Worm (Caenorhabditis elegans) whole organism, L4 larva: ENCODE measurements around the gene ugt-24.
A peak's percentile ranks its signal among the peaks of the same experiment; 100 is the strongest.

Source experiments
- D1046.2 ChIP-seq: fragments of 200-800 bp; sonication (Bioruptor generic); IDR thresholded peaks from 2 replicates; pipeline ENCODE4 v1.3.6; 2022; ENCODE audit warnings: missing genetic modification characterization, missing compliant biosample characterization
- F10B5.3 ChIP-seq: sonication (generic microtip); optimal IDR thresholded peaks from 2 replicates; lab custom pipeline; 2016; ENCODE audit warnings: mild to moderate bottlenecking, missing genetic modification characterization, missing compliant biosample characterization
- F37D6.2 ChIP-seq: sonication (generic microtip); optimal IDR thresholded peaks from 2 replicates; lab custom pipeline; 2016; ENCODE audit warnings: mild to moderate bottlenecking, missing genetic modification characterization, missing compliant biosample characterization
- R02D3.7 ChIP-seq: fragments of 150-350 bp; sonication (generic microtip); optimal IDR thresholded peaks from 3 replicates; lab custom pipeline; 2014; ENCODE audit warnings: missing biosample characterization, missing genetic modification characterization
- T20F7.1 ChIP-seq: fragments of 200-800 bp; sonication (Bioruptor generic); optimal IDR thresholded peaks from 2 replicates; lab custom pipeline; 2018; ENCODE audit warnings: mild to moderate bottlenecking, missing genetic modification characterization, missing compliant biosample characterization
- Y105C5A.15 ChIP-seq: fragments of 200-800 bp; sonication (Bioruptor generic); IDR thresholded peaks from 2 replicates; pipeline ENCODE4 v1.3.6; 2022; ENCODE audit warnings: missing genetic modification characterization, missing compliant biosample characterization
- aha-1 ChIP-seq: fragments of 150-350 bp; peaks from one replicate; lab custom pipeline; 2014; ENCODE audit warnings: missing biosample characterization, missing genetic modification characterization
- aly-2 ChIP-seq: sonication (generic microtip); optimal IDR thresholded peaks from 2 replicates; lab custom pipeline; 2018; ENCODE audit warnings: missing biosample characterization, missing genetic modification characterization
- arid-1 ChIP-seq: fragments of 200-800 bp; sonication (Bioruptor generic); conservative IDR thresholded peaks from 2 replicates; pipeline ENCODE4 v1.3.6; 2022; ENCODE audit warnings: missing genetic modification reagents, missing genetic modification characterization, missing compliant biosample characterization
- attf-4 ChIP-seq: sonication (generic microtip); optimal IDR thresholded peaks from 3 replicates; lab custom pipeline; 2017; ENCODE audit warnings: missing biosample characterization, missing genetic modification characterization
- ceh-32 ChIP-seq: sonication (generic microtip); optimal IDR thresholded peaks from 2 replicates; lab custom pipeline; 2016; ENCODE audit warnings: mild to moderate bottlenecking, missing genetic modification characterization, missing compliant biosample characterization; ENCODE audit not compliant: poor library complexity
- ceh-44 ChIP-seq: fragments of 200-800 bp; sonication (Bioruptor generic); IDR thresholded peaks from 2 replicates; pipeline ENCODE4 v1.3.6; 2022; ENCODE audit warnings: missing genetic modification reagents, missing genetic modification characterization, missing compliant biosample characterization
- ceh-82 ChIP-seq: sonication (generic microtip); optimal IDR thresholded peaks from 2 replicates; lab custom pipeline; 2017; ENCODE audit warnings: missing biosample characterization, missing genetic modification characterization
- cey-2 ChIP-seq: sonication (generic microtip); optimal IDR thresholded peaks from 3 replicates; lab custom pipeline; 2017; ENCODE audit warnings: missing genetic modification characterization, mild to moderate bottlenecking, missing compliant biosample characterization, antibody characterized with exemption, borderline replicate concordance; ENCODE audit not compliant: insufficient read depth
- daf-12 ChIP-seq: fragments of 150-350 bp; optimal IDR thresholded peaks from 2 replicates; lab custom pipeline; 2014; ENCODE audit warnings: missing biosample characterization, missing genetic modification reagents, missing genetic modification characterization
- daf-16 ChIP-seq, 3 experiments: sonication (generic microtip); optimal IDR thresholded peaks; 2 replicates each; lab custom pipeline; 2016 to 2017; ENCODE audit warnings: missing genetic modification characterization in 3 of 3, missing genetic modification reagents in 3 of 3, mild to moderate bottlenecking in 2 of 3, missing compliant biosample characterization in 2 of 3, missing biosample characterization in 1 of 3, moderate library complexity in 1 of 3
- daf-8 ChIP-seq: fragments of 200-800 bp; sonication (Bioruptor generic); IDR thresholded peaks from 2 replicates; pipeline ENCODE4 v1.3.6; 2022; ENCODE audit warnings: missing genetic modification characterization, missing compliant biosample characterization
- dmd-6 ChIP-seq: fragments of 200-800 bp; sonication (Bioruptor generic); IDR thresholded peaks from 2 replicates; pipeline ENCODE4 v1.3.6; 2022; ENCODE audit warnings: missing genetic modification reagents, missing genetic modification characterization, missing compliant biosample characterization
- dpl-1 ChIP-seq: fragments of 150-350 bp; optimal IDR thresholded peaks from 2 replicates; lab custom pipeline; 2014; ENCODE audit warnings: missing biosample characterization, missing genetic modification reagents, missing genetic modification characterization
- dve-1 ChIP-seq: sonication (generic microtip); optimal IDR thresholded peaks from 2 replicates; lab custom pipeline; 2017; ENCODE audit warnings: antibody characterized with exemption, mild to moderate bottlenecking, missing genetic modification characterization, missing compliant biosample characterization; ENCODE audit not compliant: insufficient read depth
- egl-43 ChIP-seq: fragments of 200-800 bp; sonication (Bioruptor generic); IDR thresholded peaks from 2 replicates; pipeline ENCODE4 v1.3.6; 2022; ENCODE audit warnings: missing genetic modification reagents, missing genetic modification characterization, missing compliant biosample characterization
- gei-8 ChIP-seq: fragments of 200-800 bp; sonication (Bioruptor generic); optimal IDR thresholded peaks from 2 replicates; lab custom pipeline; 2018; ENCODE audit warnings: mild to moderate bottlenecking, missing genetic modification characterization, missing compliant biosample characterization
- hlh-11 ChIP-seq: fragments of 200-800 bp; sonication (Bioruptor generic); optimal IDR thresholded peaks from 2 replicates; lab custom pipeline; 2018; ENCODE audit warnings: mild to moderate bottlenecking, missing genetic modification characterization, missing compliant biosample characterization
- hlh-30 ChIP-seq: sonication (generic microtip); optimal IDR thresholded peaks from 2 replicates; lab custom pipeline; 2017; ENCODE audit warnings: antibody characterized with exemption, mild to moderate bottlenecking, missing genetic modification characterization, missing compliant biosample characterization; ENCODE audit not compliant: insufficient read depth
- hmg-1.1 ChIP-seq: fragments of 200-800 bp; sonication (Bioruptor generic); IDR thresholded peaks from 2 replicates; pipeline ENCODE4 v1.3.6; 2022; ENCODE audit warnings: missing genetic modification reagents, missing genetic modification characterization, missing compliant biosample characterization
- jun-1 ChIP-seq: fragments of 150-350 bp; optimal IDR thresholded peaks from 2 replicates; lab custom pipeline; 2014; ENCODE audit warnings: missing biosample characterization, missing genetic modification reagents, missing genetic modification characterization
- lim-7 ChIP-seq: fragments of 200-800 bp; sonication (Bioruptor generic); IDR thresholded peaks from 2 replicates; pipeline ENCODE4 v1.3.6; 2022; ENCODE audit warnings: missing genetic modification characterization, missing compliant biosample characterization
- lin-39 ChIP-seq: fragments of 150-350 bp; optimal IDR thresholded peaks from 2 replicates; lab custom pipeline; 2014; ENCODE audit warnings: missing biosample characterization, missing genetic modification reagents, missing genetic modification characterization
- madf-5 ChIP-seq, 2 experiments: fragments of 200-800 bp; sonication (Bioruptor generic); IDR thresholded peaks; 2 replicates each; pipeline ENCODE4 v1.3.6; 2022; ENCODE audit warnings: missing compliant biosample characterization in 2 of 2, missing genetic modification characterization in 2 of 2
- mdl-1 ChIP-seq, 2 experiments: fragments of 150-350 bp in 1 of 2; sonication (generic microtip) in 1 of 2; optimal IDR thresholded peaks; 2 replicates each; lab custom pipeline; 2014 to 2017; ENCODE audit warnings: missing biosample characterization in 2 of 2, missing genetic modification characterization in 2 of 2
- mep-1 ChIP-seq: fragments of 150-350 bp; sonication (generic microtip); optimal IDR thresholded peaks from 3 replicates; lab custom pipeline; 2014; ENCODE audit warnings: missing biosample characterization, missing genetic modification characterization
- nhr-10 ChIP-seq: fragments of 150-350 bp; optimal IDR thresholded peaks from 2 replicates; lab custom pipeline; 2014; ENCODE audit warnings: missing biosample characterization, missing genetic modification characterization
- nhr-237 ChIP-seq: sonication (generic microtip); optimal IDR thresholded peaks from 2 replicates; lab custom pipeline; 2017; ENCODE audit warnings: missing biosample characterization, missing genetic modification characterization
- nhr-28 ChIP-seq: fragments of 150-350 bp; optimal IDR thresholded peaks from 2 replicates; lab custom pipeline; 2014; ENCODE audit warnings: missing biosample characterization, missing genetic modification characterization
- nhr-48 ChIP-seq: sonication (generic microtip); optimal IDR thresholded peaks from 2 replicates; lab custom pipeline; 2016; ENCODE audit warnings: mild to moderate bottlenecking, missing genetic modification characterization, missing compliant biosample characterization
- nhr-77 ChIP-seq: fragments of 150-350 bp; optimal IDR thresholded peaks from 2 replicates; lab custom pipeline; 2014; ENCODE audit warnings: missing biosample characterization, missing genetic modification characterization
- pha-4 ChIP-seq, 2 experiments: fragments of 150-350 bp in 1 of 2; fragments of 200-800 bp in 1 of 2; sonication (Bioruptor generic) in 1 of 2; IDR thresholded peaks in 1 of 2; optimal IDR thresholded peaks in 1 of 2; 2 replicates each; pipeline versions ENCODE4 v1.3.6 to Lab custom; 2014 to 2022; ENCODE audit warnings: missing genetic modification characterization in 2 of 2, missing genetic modification reagents in 2 of 2, missing biosample characterization in 1 of 2, missing compliant biosample characterization in 1 of 2
- php-3 ChIP-seq: fragments of 200-800 bp; sonication (Bioruptor generic); IDR thresholded peaks from 2 replicates; pipeline ENCODE4 v1.3.6; 2022; ENCODE audit warnings: missing genetic modification reagents, missing genetic modification characterization, missing compliant biosample characterization
- pqm-1 ChIP-seq: sonication (generic microtip); optimal IDR thresholded peaks from 2 replicates; lab custom pipeline; 2017; ENCODE audit warnings: missing biosample characterization, missing genetic modification characterization
- set-16 ChIP-seq: fragments of 200-800 bp; sonication (Bioruptor generic); IDR thresholded peaks from 2 replicates; pipeline ENCODE4 v1.3.6; 2022; ENCODE audit warnings: missing genetic modification reagents, missing genetic modification characterization, missing compliant biosample characterization
- tra-1 ChIP-seq: fragments of 200-800 bp; sonication (Bioruptor generic); IDR thresholded peaks from 2 replicates; pipeline ENCODE4 v1.3.6; 2022; ENCODE audit warnings: missing genetic modification reagents, missing genetic modification characterization, missing compliant biosample characterization
- unc-130 ChIP-seq: sonication (generic microtip); optimal IDR thresholded peaks from 2 replicates; lab custom pipeline; 2016; ENCODE audit warnings: missing genetic modification reagents, missing genetic modification characterization, missing compliant biosample characterization
- unc-39 ChIP-seq: sonication (generic microtip); optimal IDR thresholded peaks from 2 replicates; lab custom pipeline; 2017; ENCODE audit warnings: missing biosample characterization, missing genetic modification characterization
- zip-11 ChIP-seq: fragments of 200-800 bp; sonication (Bioruptor generic); IDR thresholded peaks from 2 replicates; pipeline ENCODE4 v1.3.6; 2022; ENCODE audit warnings: missing genetic modification characterization, missing compliant biosample characterization

ugt-24 gene

ce11 chrIV:6210574-6210973, at the start of gene ugt-24, which contains the start of gene C49A9.6:
Gene ugt-24 (minus strand): TSS chrIV:6210720.
Gene C49A9.6 (plus strand): TSS chrIV:6210936.
- TF ChIP-seq Y105C5A.15 (GFP tag; lab: Robert Waterston, UW), result no peak
- TF ChIP-seq daf-8 (GFP tag; lab: Robert Waterston, UW), result no peak
- TF ChIP-seq attf-4 (tag; lab: Kevin White, UChicago), result no peak
- TF ChIP-seq hlh-30 (tag; lab: Kevin White, UChicago), result peak; percentile 32
- no peak for TF ChIP-seq mdl-1 (tag; optimal IDR thresholded peaks at IDR 0.05; lab: Kevin White, UChicago)
- TF ChIP-seq hmg-1.1 (GFP tag; lab: Robert Waterston, UW), result no peak
- no peak for TF ChIP-seq unc-130 (GFP tag; lab: Kevin White, UChicago)
- TF ChIP-seq dve-1 (tag; lab: Kevin White, UChicago), result peak; percentile 64
- no peak for TF ChIP-seq tra-1 (GFP tag; lab: Robert Waterston, UW)
- TF ChIP-seq egl-43, result no peak
- TF ChIP-seq F37D6.2 (tag; lab: Kevin White, UChicago), result no peak
- TF ChIP-seq hlh-11 (tag; lab: Kevin White, UChicago), result peak; percentile 52
- TF ChIP-seq dpl-1 (GFP tag; lab: Kevin White, UChicago), result no peak
- no peak for TF ChIP-seq unc-39 (tag; lab: Kevin White, UChicago)
- no peak for TF ChIP-seq lim-7 (GFP tag; lab: Robert Waterston, UW)
- peak; percentile 36 for TF ChIP-seq nhr-28
- TF ChIP-seq nhr-237, result no peak
- TF ChIP-seq cey-2, result no peak
- no peak for TF ChIP-seq madf-5 (GFP tag; IDR thresholded peaks at IDR 0.05; lab: Robert Waterston, UW)
- no peak for TF ChIP-seq lin-39 (tag; lab: Kevin White, UChicago)
- no peak for TF ChIP-seq daf-12 (tag; lab: Kevin White, UChicago)
- TF ChIP-seq dmd-6 (GFP tag; lab: Robert Waterston, UW), result peak; percentile 22; the same call in 1 of the 2 replicates
- TF ChIP-seq arid-1, result no peak
- peak; percentile 78 for TF ChIP-seq pqm-1 (tag; lab: Kevin White, UChicago)
- TF ChIP-seq nhr-48 (tag; lab: Kevin White, UChicago), result no peak
- TF ChIP-seq R02D3.7 (tag; lab: Kevin White, UChicago), result no peak
- TF ChIP-seq php-3 (GFP tag; lab: Robert Waterston, UW), result 0 out of 2 replicates have a peak, but pooled peaks have one; percentile 28
- no peak for TF ChIP-seq D1046.2 (GFP tag; lab: Robert Waterston, UW)
- TF ChIP-seq ceh-82 (tag; lab: Kevin White, UChicago), result no peak
- TF ChIP-seq ceh-44, result no peak
- TF ChIP-seq aly-2 (tag; lab: Kevin White, UChicago), result no peak
- TF ChIP-seq zip-11 (GFP tag; lab: Robert Waterston, UW), result no peak
- TF ChIP-seq aha-1, result no peak
- no peak for TF ChIP-seq T20F7.1 (GFP tag; lab: Kevin White, UChicago)
- no peak for TF ChIP-seq set-16
- no peak for TF ChIP-seq jun-1 (tag; lab: Kevin White, UChicago)
- TF ChIP-seq nhr-10 (tag; lab: Kevin White, UChicago), result no peak
- TF ChIP-seq nhr-77, result peak; percentile 11
- TF ChIP-seq ceh-32 (tag; lab: Kevin White, UChicago), result no peak
- no peak for TF ChIP-seq pha-4 (GFP tag; IDR thresholded peaks at IDR 0.05; lab: Robert Waterston, UW)
- TF ChIP-seq pha-4 (tag; optimal IDR thresholded peaks at IDR 0.05; lab: Kevin White, UChicago), result no peak
- no peak for TF ChIP-seq F10B5.3 (tag; lab: Kevin White, UChicago)
- no peak for TF ChIP-seq gei-8 (GFP tag; lab: Kevin White, UChicago)
- no peak for TF ChIP-seq mep-1
- no peak for TF ChIP-seq daf-16 (GFP tag; optimal IDR thresholded peaks at IDR 0.05; lab: Kevin White, UChicago)
- peak; percentile 96 for TF ChIP-seq daf-16 (tag; optimal IDR thresholded peaks at IDR 0.05; lab: Kevin White, UChicago)
- TF ChIP-seq, all 104 proteins: peak for 9
